Fruit fly (Drosophila melanogaster): ENCODE results near the gene CG8679.

Gene CG8679

DNA sequence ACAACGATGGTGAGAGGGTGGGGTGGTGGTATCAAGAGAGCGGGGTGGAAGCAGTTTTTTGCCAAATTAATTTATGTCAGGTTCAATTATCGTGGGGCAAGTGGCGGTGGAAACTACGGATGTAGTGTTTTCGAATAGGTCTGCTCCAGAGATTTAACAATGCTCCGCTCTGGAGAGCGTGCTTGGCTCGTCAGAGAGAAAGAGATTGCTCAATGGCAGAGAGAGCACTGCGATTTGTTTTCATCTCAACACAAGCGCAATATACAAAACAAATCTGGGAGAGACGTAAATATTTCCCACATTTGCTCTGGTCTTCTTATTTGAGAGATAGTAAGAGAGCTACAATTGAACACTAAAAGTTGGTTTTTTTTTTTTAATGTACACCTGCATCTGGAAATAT lies 3.4 kb upstream of the CG8679 start:
- no peak for TF ChIP-seq CG9705 (GFP tag; optimal IDR thresholded peaks at IDR 0.05)
- no peak for TF ChIP-seq CG32264 (GFP tag; optimal IDR thresholded peaks at IDR 0.05)
- TF ChIP-seq brk (GFP tag; optimal IDR thresholded peaks at IDR 0.05), result no peak
- no peak for TF ChIP-seq foxo (GFP tag; optimal IDR thresholded peaks at IDR 0.05)
- no peak for TF ChIP-seq jim (GFP tag; optimal IDR thresholded peaks at IDR 0.05)
- TF ChIP-seq Dfd (GFP tag; optimal IDR thresholded peaks at IDR 0.05), result no peak
- no peak for TF ChIP-seq GATAd (GFP tag; optimal IDR thresholded peaks at IDR 0.05)
- TF ChIP-seq br (GFP tag; optimal IDR thresholded peaks at IDR 0.05), result no peak
- peak; percentile 82 for TF ChIP-seq Dif (GFP tag; optimal IDR thresholded peaks at IDR 0.05; ENCODE audit: partially characterized antibody)
- peak in 1 of 2 experiments; percentile 81 for TF ChIP-seq dl (GFP tag; optimal IDR thresholded peaks at IDR 0.05; ENCODE audit: insufficient read depth in 1 of 2, partially characterized antibody in 2 of 2)

DNA sequence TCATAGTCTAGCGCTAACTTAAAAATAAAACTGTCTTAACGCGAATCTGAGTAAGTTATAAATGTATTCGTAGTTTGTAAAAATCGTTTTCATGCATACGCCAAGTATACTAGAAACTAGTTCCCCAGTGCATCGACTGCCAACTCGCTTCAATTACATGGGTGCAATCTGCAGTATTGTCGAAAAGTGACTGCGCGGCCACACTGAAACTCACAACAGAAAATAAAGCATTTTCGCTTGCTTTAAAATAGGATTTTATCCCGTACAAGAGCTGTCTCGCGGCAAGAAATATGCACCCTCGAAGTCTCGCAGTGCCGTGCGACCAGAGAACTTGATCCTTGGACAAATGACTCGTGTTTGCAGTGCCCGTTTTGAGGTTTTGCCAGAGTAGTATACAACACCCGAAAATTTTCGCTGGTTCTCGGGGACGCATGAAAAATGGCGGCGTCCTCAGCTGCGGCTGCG lies 2.8 kb upstream of the CG8679 start, which contains the start of gene CG8677:
CG8677 (plus strand) TSS at position 199 of the 465 bp plus-strand sequence.
- no peak for TF ChIP-seq foxo (GFP tag; optimal IDR thresholded peaks at IDR 0.05)
- no peak for TF ChIP-seq Rel (GFP tag; optimal IDR thresholded peaks at IDR 0.05)
- TF ChIP-seq Rel (tag; optimal IDR thresholded peaks at IDR 0.05), result peak; percentile 72

DNA sequence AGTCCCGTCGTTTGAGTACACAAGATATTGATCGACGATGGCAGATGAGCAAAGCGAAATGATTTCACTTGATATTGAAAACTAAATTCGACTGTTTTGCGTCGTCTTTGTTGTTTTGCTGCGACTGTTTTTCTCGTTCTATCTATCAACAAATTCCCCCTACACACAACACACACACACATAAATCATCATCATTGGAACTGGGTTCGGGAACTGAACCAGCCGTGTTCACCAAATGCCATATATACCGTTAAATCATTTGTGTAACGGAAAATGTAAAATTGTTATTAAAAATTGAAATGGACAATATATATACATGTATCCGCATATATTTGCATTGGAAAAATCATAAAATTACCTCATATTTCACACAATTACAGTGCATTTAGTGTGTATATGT lies 2.1 kb upstream of the CG8679 start, which contains the start of gene Atg18b:
Atg18b (minus strand) TSS at position 177 of the 400 bp plus-strand sequence.
- TF ChIP-seq dl (GFP tag; optimal IDR thresholded peaks at IDR 0.05; ENCODE audit: insufficient read depth in 1 of 2, partially characterized antibody in 2 of 2), result no peak
- TF ChIP-seq Rel (GFP tag; optimal IDR thresholded peaks at IDR 0.05), result no peak
- peak; percentile 100 for TF ChIP-seq Rel (tag; optimal IDR thresholded peaks at IDR 0.05)

DNA sequence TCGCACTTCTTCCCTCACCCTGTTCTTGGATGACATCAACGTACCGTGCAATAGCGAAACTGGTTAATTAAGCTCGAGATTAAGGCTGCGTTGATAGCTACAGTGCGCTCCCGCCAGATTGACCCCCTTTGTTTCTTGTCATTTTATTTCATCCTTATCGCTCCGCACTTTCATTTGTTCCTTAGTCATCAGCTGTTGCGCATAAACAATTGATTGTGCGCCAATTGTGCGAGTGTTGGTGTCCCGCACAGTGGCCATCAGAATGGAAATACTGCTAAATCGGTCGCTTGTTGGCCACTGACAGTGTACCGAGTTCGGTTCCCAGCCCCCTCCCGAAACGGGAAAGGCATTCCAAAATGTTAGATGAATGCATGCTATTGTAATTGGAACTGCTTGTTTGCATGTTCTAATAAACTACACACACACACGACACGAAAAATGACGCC lies 1.3 kb upstream of the CG8679 start:
- TF ChIP-seq psq (GFP tag; optimal IDR thresholded peaks at IDR 0.05), result peak; percentile 50
- no peak for TF ChIP-seq brk (GFP tag; optimal IDR thresholded peaks at IDR 0.05)
- TF ChIP-seq h (GFP tag; optimal IDR thresholded peaks at IDR 0.05), result no peak
- peak; percentile 27 for TF ChIP-seq HLH106 (tag; optimal IDR thresholded peaks at IDR 0.05)
- TF ChIP-seq br (GFP tag; optimal IDR thresholded peaks at IDR 0.05), result peak; percentile 16
- peak in 1 of 2 experiments; percentile 34 for TF ChIP-seq foxo (GFP tag; optimal IDR thresholded peaks at IDR 0.05)
- TF ChIP-seq OdsH (GFP tag; optimal IDR thresholded peaks at IDR 0.05), result peak; percentile 4
- no peak for TF ChIP-seq Rel (GFP tag; optimal IDR thresholded peaks at IDR 0.05)
- peak; percentile 56 for TF ChIP-seq Rel (tag; optimal IDR thresholded peaks at IDR 0.05)
- TF ChIP-seq jim (GFP tag; optimal IDR thresholded peaks at IDR 0.05), result no peak

DNA sequence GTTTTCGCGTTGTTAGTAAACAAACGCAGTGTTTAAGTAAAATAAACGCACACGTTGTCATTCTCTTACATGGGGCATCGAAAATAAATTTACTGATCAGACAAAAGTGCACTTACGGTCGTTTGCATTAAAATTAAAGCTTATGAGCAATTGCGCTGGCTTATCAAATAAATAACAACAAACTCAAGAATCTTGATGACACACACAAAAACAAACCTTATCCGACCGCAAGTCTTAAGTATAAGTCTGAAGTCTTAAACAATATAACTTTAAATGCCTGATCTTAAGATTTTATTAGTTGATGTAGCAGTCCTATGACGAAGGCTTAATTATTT lies 535 bp upstream of the CG8679 start:
- TF ChIP-seq brk (GFP tag; optimal IDR thresholded peaks at IDR 0.05) (peak; percentile 35), sage (GFP tag; optimal IDR thresholded peaks at IDR 0.05) (peak; percentile 14), Myc (optimal IDR thresholded peaks at IDR 0.05) (no peak), Vsx2 (GFP tag; optimal IDR thresholded peaks at IDR 0.05; ENCODE audit: partially characterized antibody) (peak; percentile 4), h (GFP tag; optimal IDR thresholded peaks at IDR 0.05) (peak; percentile 29)

DNA sequence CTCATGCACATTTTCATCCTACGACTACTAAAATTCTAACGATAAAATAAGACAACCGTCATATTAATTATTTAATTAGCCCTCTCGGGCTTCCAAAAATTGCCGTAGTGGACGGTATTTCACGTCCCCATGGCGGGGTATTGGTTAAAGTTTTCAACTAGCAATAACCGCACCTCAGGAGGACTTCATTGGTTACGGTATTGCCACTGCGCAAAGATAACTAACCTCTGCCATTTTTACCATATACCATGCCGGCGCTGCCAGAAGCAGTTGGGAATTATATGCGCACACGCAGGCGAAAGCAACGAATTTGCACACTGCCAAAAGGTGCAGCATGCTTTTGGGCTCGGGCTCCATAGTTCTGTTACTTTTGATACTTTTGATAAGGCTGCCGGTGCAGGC lies 3.4 kb downstream of the CG8679 start:
- TF ChIP-seq CrebA (GFP tag; optimal IDR thresholded peaks at IDR 0.05; ENCODE audit: borderline replicate concordance), result no peak
- TF ChIP-seq brk (GFP tag; optimal IDR thresholded peaks at IDR 0.05), result peak; percentile 49
- TF ChIP-seq HLH106 (tag; optimal IDR thresholded peaks at IDR 0.05), result peak; percentile 46
- no peak for TF ChIP-seq Abd-B (GFP tag; optimal IDR thresholded peaks at IDR 0.05)
- TF ChIP-seq Hr83 (GFP tag; optimal IDR thresholded peaks at IDR 0.05; ENCODE audit: poor library complexity, severe bottlenecking), result peak; percentile 4
- TF ChIP-seq lola (GFP tag; optimal IDR thresholded peaks at IDR 0.05), result no peak
- peak; percentile 62 for TF ChIP-seq rgr (GFP tag; optimal IDR thresholded peaks at IDR 0.05)
- TF ChIP-seq N (GFP tag; optimal IDR thresholded peaks at IDR 0.05), result peak; percentile 2
- TF ChIP-seq dmrt93B (GFP tag; optimal IDR thresholded peaks at IDR 0.05), result no peak
- TF ChIP-seq dl (GFP tag; optimal IDR thresholded peaks at IDR 0.05; ENCODE audit: insufficient read depth in 1 of 2, partially characterized antibody in 2 of 2), result peak in 1 of 2 experiments; percentile 15
- peak; percentile 67 for TF ChIP-seq jim (GFP tag; optimal IDR thresholded peaks at IDR 0.05)
- TF ChIP-seq sv (GFP tag; optimal IDR thresholded peaks at IDR 0.05), result peak; percentile 13
- no peak for TF ChIP-seq Dfd (GFP tag; optimal IDR thresholded peaks at IDR 0.05)
- peak in 1 of 2 experiments; percentile 74 for TF ChIP-seq foxo (GFP tag; optimal IDR thresholded peaks at IDR 0.05)
- TF ChIP-seq Myc (optimal IDR thresholded peaks at IDR 0.05), result peak; percentile 54
- TF ChIP-seq Jra (GFP tag; optimal IDR thresholded peaks at IDR 0.05), result peak; percentile 48
- TF ChIP-seq Hnf4 (GFP tag; optimal IDR thresholded peaks at IDR 0.05), result peak; percentile 93
- TF ChIP-seq OdsH (GFP tag; optimal IDR thresholded peaks at IDR 0.05), result peak; percentile 65
- TF ChIP-seq fru (GFP tag; optimal IDR thresholded peaks at IDR 0.05), result peak; percentile 90
- no peak for TF ChIP-seq dsf (GFP tag; optimal IDR thresholded peaks at IDR 0.05; ENCODE audit: borderline replicate concordance)
- TF ChIP-seq CG32264 (GFP tag; optimal IDR thresholded peaks at IDR 0.05), result no peak
- TF ChIP-seq Mio (GFP tag; optimal IDR thresholded peaks at IDR 0.05), result peak; percentile 44
- no peak for TF ChIP-seq Sp1 (GFP tag; optimal IDR thresholded peaks at IDR 0.05)
- TF ChIP-seq woc (GFP tag; optimal IDR thresholded peaks at IDR 0.05), result peak; percentile 44
- peak; percentile 78 for TF ChIP-seq Vsx2 (GFP tag; optimal IDR thresholded peaks at IDR 0.05; ENCODE audit: partially characterized antibody)
- TF ChIP-seq sage (GFP tag; optimal IDR thresholded peaks at IDR 0.05), result no peak
- TF ChIP-seq GATAd (GFP tag; optimal IDR thresholded peaks at IDR 0.05), result no peak
- TF ChIP-seq CG9705 (GFP tag; optimal IDR thresholded peaks at IDR 0.05), result no peak
- no peak for TF ChIP-seq Rel (GFP tag; optimal IDR thresholded peaks at IDR 0.05)
- peak; percentile 44 for TF ChIP-seq Rel (tag; optimal IDR thresholded peaks at IDR 0.05)
- TF ChIP-seq Hr78 (GFP tag; optimal IDR thresholded peaks at IDR 0.05), result no peak
- TF ChIP-seq br (GFP tag; optimal IDR thresholded peaks at IDR 0.05), result peak; percentile 66

All from whole organism, wandering third instar larva.